Worm (Caenorhabditis elegans): ENCODE results near the gene srh-52.

ce11 chrV:15397139-15397538 lies 21.0 kb upstream of the srh-52 start:
- no peak for TF ChIP-seq nhr-76 (tag; optimal IDR thresholded peaks at IDR 0.05)
- no peak for TF ChIP-seq elt-3 (tag; optimal IDR thresholded peaks at IDR 0.05)
- TF ChIP-seq F16B12.6 (tag; optimal IDR thresholded peaks at IDR 0.05) = no peak
- TF ChIP-seq pag-3 (tag; optimal IDR thresholded peaks at IDR 0.05; ENCODE audit: borderline replicate concordance, insufficient read depth) = no peak
- no peak for TF ChIP-seq ztf-11 (tag; optimal IDR thresholded peaks at IDR 0.05)
- no peak for TF ChIP-seq tbx-2 (tag; optimal IDR thresholded peaks at IDR 0.05)
- TF ChIP-seq lin-39 (tag; optimal IDR thresholded peaks at IDR 0.05) = no peak
- TF ChIP-seq nhr-77 (tag; optimal IDR thresholded peaks at IDR 0.05) = no peak
- TF ChIP-seq snpc-4 (tag; optimal IDR thresholded peaks at IDR 0.05) = no peak
- no peak for TF ChIP-seq egl-27 (tag; optimal IDR thresholded peaks at IDR 0.05)
- no peak for TF ChIP-seq zip-4 (GFP tag; optimal IDR thresholded peaks at IDR 0.05)
- TF ChIP-seq sox-4 (tag; optimal IDR thresholded peaks at IDR 0.05) = no peak
- TF ChIP-seq nhr-84 (tag; optimal IDR thresholded peaks at IDR 0.05) = no peak

All from whole organism, L1 larva.